Worm (Caenorhabditis elegans) whole organism, early embryonic: ENCODE data around the gene srd-30.

Experiments used
- flt-1 ChIP-seq: fragments of 200-800 bp; sonication (Bioruptor generic); IDR thresholded peaks from 2 replicates; pipeline ENCODE4 v1.3.6; 2022; ENCODE audit warnings: missing genetic modification characterization, missing compliant biosample characterization
- tbx-11 ChIP-seq: fragments of 200-800 bp; sonication (Bioruptor generic); IDR thresholded peaks from 2 replicates; pipeline ENCODE4 v1.3.6; 2022; ENCODE audit warnings: missing genetic modification characterization, missing compliant biosample characterization

DNA sequence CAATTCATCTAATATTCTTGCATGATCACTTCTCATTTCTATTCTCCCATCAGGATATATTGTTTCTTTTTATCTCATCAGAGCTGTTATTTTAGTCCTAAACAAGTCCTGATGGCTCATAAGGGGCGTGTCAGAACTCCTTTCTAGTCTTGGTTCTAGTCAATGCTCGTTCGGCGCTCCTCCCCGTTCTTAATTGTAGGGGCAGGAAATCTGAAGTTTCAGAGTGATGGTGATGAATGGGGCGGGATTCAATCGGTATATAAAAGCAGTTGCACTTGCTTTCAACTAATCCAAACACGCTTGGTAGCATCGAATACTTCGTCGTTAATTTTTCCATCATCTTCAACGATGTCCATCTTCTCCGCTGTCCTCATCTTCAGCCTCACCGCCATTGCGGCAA lies 42.7 kb downstream of the srd-30 start, which contains the start of gene C12D5.4:
- no peak for TF ChIP-seq flt-1 (GFP tag; lab: Robert Waterston, UW)
- TF ChIP-seq tbx-11 (GFP tag; lab: Robert Waterston, UW) = no peak
